Fruit fly (Drosophila melanogaster) whole organism, embryonic: ENCODE results near the gene bb8.

ENCODE experiments used
- ATbp ChIP-seq: fragments of 200-800 bp; sonication (Bioruptor generic); optimal IDR thresholded peaks from 2 replicates; lab custom pipeline; 2017; ENCODE audit warnings: missing biosample characterization, mild to moderate bottlenecking, missing genetic modification characterization, missing genetic modification reagents
- Abd-B ChIP-seq: fragments of 200-800 bp; sonication (Bioruptor generic); optimal IDR thresholded peaks from 2 replicates; lab custom pipeline; 2018; ENCODE audit warnings: missing biosample characterization, mild to moderate bottlenecking, missing genetic modification characterization, moderate library complexity
- Bteb2 ChIP-seq: fragments of 200-800 bp; sonication (Bioruptor generic); optimal IDR thresholded peaks from 2 replicates; lab custom pipeline; 2016; ENCODE audit warnings: missing biosample characterization, missing genetic modification characterization
- C15 ChIP-seq: fragments of 200-800 bp; sonication (Bioruptor generic); IDR thresholded peaks from 3 replicates; pipeline ENCODE4 v1.3.6; 2022; ENCODE audit warnings: missing biosample characterization, missing genetic modification characterization
- CG12071 ChIP-seq: fragments of 200-800 bp; sonication (Bioruptor generic); optimal IDR thresholded peaks from 3 replicates; lab custom pipeline; 2018; ENCODE audit warnings: missing biosample characterization, mild to moderate bottlenecking, missing genetic modification characterization
- CG12219 ChIP-seq: fragments of 200-800 bp; sonication (Bioruptor generic); optimal IDR thresholded peaks from 3 replicates; lab custom pipeline; 2018; ENCODE audit warnings: missing biosample characterization, mild to moderate bottlenecking, missing genetic modification characterization
- CG12769 ChIP-seq: fragments of 200-800 bp; sonication (Bioruptor generic); optimal IDR thresholded peaks from 2 replicates; lab custom pipeline; 2019; ENCODE audit warnings: missing biosample characterization, mild to moderate bottlenecking, missing genetic modification characterization, moderate library complexity
- CG13424 ChIP-seq: fragments of 200-800 bp; sonication (Bioruptor generic); optimal IDR thresholded peaks from 2 replicates; lab custom pipeline; 2019; ENCODE audit warnings: missing biosample characterization, mild to moderate bottlenecking, missing genetic modification characterization, moderate library complexity
- CG14050 ChIP-seq: fragments of 200-800 bp; sonication (Bioruptor generic); IDR thresholded peaks from 3 replicates; pipeline ENCODE4 v1.3.6; 2022; ENCODE audit warnings: missing biosample characterization, missing genetic modification characterization
- CG14667 ChIP-seq: fragments of 200-800 bp; sonication (Bioruptor generic); IDR thresholded peaks from 2 replicates; pipeline ENCODE4 v1.3.6; 2022; ENCODE audit warnings: missing biosample characterization, missing genetic modification characterization
- CG2712 ChIP-seq: fragments of 200-800 bp; optimal IDR thresholded peaks from 3 replicates; lab custom pipeline; 2019; ENCODE audit warnings: missing biosample characterization, mild to moderate bottlenecking, missing genetic modification characterization, moderate library complexity
- CG2875 ChIP-seq: fragments of 200-800 bp; sonication (Bioruptor generic); optimal IDR thresholded peaks from 2 replicates; lab custom pipeline; 2017; ENCODE audit warnings: missing biosample characterization, mild to moderate bottlenecking, missing genetic modification characterization, missing genetic modification reagents
- CG30431 ChIP-seq: fragments of 200-800 bp; sonication (Bioruptor generic); optimal IDR thresholded peaks from 2 replicates; lab custom pipeline; 2017; ENCODE audit warnings: missing biosample characterization, missing genetic modification characterization
- CG31441 ChIP-seq: fragments of 200-800 bp; sonication (Bioruptor generic); IDR thresholded peaks from 2 replicates; pipeline ENCODE4 v1.3.6; 2022; ENCODE audit warnings: missing biosample characterization, missing genetic modification characterization
- CG32767 ChIP-seq: fragments of 200-800 bp; sonication (Bioruptor generic); IDR thresholded peaks from 2 replicates; pipeline ENCODE4 v1.3.6; 2022; ENCODE audit warnings: missing biosample characterization, missing genetic modification characterization
- CG3407 ChIP-seq: fragments of 200-800 bp; sonication (Bioruptor generic); optimal IDR thresholded peaks from 2 replicates; lab custom pipeline; 2018; ENCODE audit warnings: missing biosample characterization, mild to moderate bottlenecking, missing genetic modification characterization
- CG34224 ChIP-seq: fragments of 200-800 bp; sonication (Bioruptor generic); IDR thresholded peaks from 3 replicates; pipeline ENCODE4 v1.3.6; 2022; ENCODE audit warnings: missing biosample characterization, missing genetic modification characterization; ENCODE audit not compliant: partially characterized antibody
- CG42726 ChIP-seq: fragments of 200-800 bp; sonication (Bioruptor generic); IDR thresholded peaks from 2 replicates; pipeline ENCODE4 v1.3.6; 2022; ENCODE audit warnings: missing biosample characterization, missing genetic modification characterization; ENCODE audit not compliant: partially characterized antibody
- CG7745 ChIP-seq: fragments of 200-800 bp; sonication (Bioruptor generic); optimal IDR thresholded peaks from 2 replicates; lab custom pipeline; 2018; ENCODE audit warnings: missing biosample characterization, mild to moderate bottlenecking, missing genetic modification characterization, moderate library complexity
- CG8281 ChIP-seq: fragments of 200-800 bp; sonication (Bioruptor generic); optimal IDR thresholded peaks from 2 replicates; lab custom pipeline; 2018; ENCODE audit warnings: missing biosample characterization, mild to moderate bottlenecking, missing genetic modification characterization, moderate library complexity
- CG8478 ChIP-seq: fragments of >200 bp; optimal IDR thresholded peaks from 2 replicates; lab custom pipeline; 2018
- CG9437 ChIP-seq: fragments of 200-800 bp; sonication (Bioruptor generic); optimal IDR thresholded peaks from 2 replicates; lab custom pipeline; 2018; ENCODE audit warnings: missing biosample characterization, mild to moderate bottlenecking, missing genetic modification characterization
- Dll ChIP-seq: fragments of 200-800 bp; sonication (Bioruptor generic); IDR thresholded peaks from 4 replicates; pipeline ENCODE4 v1.3.6; 2022; ENCODE audit warnings: missing biosample characterization, missing genetic modification characterization; ENCODE audit not compliant: partially characterized antibody
- Doc3 ChIP-seq: fragments of 200-800 bp; sonication (Bioruptor generic); IDR thresholded peaks from 3 replicates; pipeline ENCODE4 v1.3.6; 2022; ENCODE audit warnings: missing biosample characterization, missing genetic modification characterization; ENCODE audit not compliant: partially characterized antibody
- Eip74EF ChIP-seq, 2 experiments: fragments of 200-800 bp in 1 of 2; fragments of >200 bp in 1 of 2; sonication (Bioruptor generic) in 1 of 2; optimal IDR thresholded peaks; 2 replicates each; lab custom pipeline; 2017 to 2019; ENCODE audit warnings: missing biosample characterization in 2 of 2, missing genetic modification characterization in 2 of 2, mild to moderate bottlenecking in 1 of 2, moderate library complexity in 1 of 2
- Ets65A ChIP-seq: fragments of 200-800 bp; sonication (Bioruptor generic); peaks from one replicate; lab custom pipeline; 2016; ENCODE audit warnings: missing biosample characterization, missing genetic modification characterization
- HHEX ChIP-seq: fragments of 200-800 bp; sonication (Bioruptor generic); optimal IDR thresholded peaks from 3 replicates; lab custom pipeline; 2017; ENCODE audit warnings: missing biosample characterization, mild to moderate bottlenecking, missing genetic modification characterization, missing genetic modification reagents
- Hr3 ChIP-seq: fragments of 200-800 bp; sonication (Bioruptor generic); optimal IDR thresholded peaks from 3 replicates; lab custom pipeline; 2016; ENCODE audit warnings: missing biosample characterization, missing genetic modification characterization
- Lhr ChIP-seq: fragments of 200-800 bp; sonication (Bioruptor generic); optimal IDR thresholded peaks from 3 replicates; lab custom pipeline; 2017; ENCODE audit warnings: mild to moderate bottlenecking, missing biosample characterization, missing genetic modification reagents, missing genetic modification characterization
- Mrtf ChIP-seq: fragments of 200-800 bp; sonication (Bioruptor generic); IDR thresholded peaks from 3 replicates; pipeline ENCODE4 v1.3.6; 2022; ENCODE audit warnings: missing biosample characterization, missing genetic modification characterization
- NFAT ChIP-seq: fragments of 200-800 bp; sonication (Bioruptor generic); IDR thresholded peaks from 2 replicates; pipeline ENCODE4 v1.3.6; 2022; ENCODE audit warnings: missing biosample characterization, missing genetic modification characterization
- Nf-YA ChIP-seq: fragments of 200-800 bp; sonication (Bioruptor generic); IDR thresholded peaks from 2 replicates; pipeline ENCODE4 v1.3.6; 2022; ENCODE audit warnings: missing biosample characterization, missing genetic modification characterization
- ara ChIP-seq: fragments of 200-800 bp; sonication (Bioruptor generic); IDR thresholded peaks from 2 replicates; pipeline ENCODE4 v1.3.6; 2022; ENCODE audit warnings: missing biosample characterization, missing genetic modification characterization
- cad ChIP-seq: fragments of >200 bp; optimal IDR thresholded peaks from 2 replicates; lab custom pipeline; 2017; ENCODE audit warnings: missing biosample characterization, missing genetic modification characterization
- cg ChIP-seq: fragments of 200-800 bp; sonication (Bioruptor generic); optimal IDR thresholded peaks from 3 replicates; lab custom pipeline; 2019; ENCODE audit warnings: missing biosample characterization, mild to moderate bottlenecking, missing genetic modification characterization, moderate library complexity
- chif ChIP-seq, 2 experiments: fragments of 200-800 bp; sonication (Bioruptor generic); optimal IDR thresholded peaks; 3 replicates each; lab custom pipeline; 2016; ENCODE audit warnings: missing biosample characterization in 2 of 2, missing genetic modification characterization in 2 of 2
- crol ChIP-seq: fragments of 200-800 bp; sonication (Bioruptor generic); IDR thresholded peaks from 2 replicates; pipeline ENCODE4 v1.3.6; 2022; ENCODE audit warnings: missing biosample characterization, missing genetic modification characterization
- da ChIP-seq: fragments of 200-800 bp; sonication (Bioruptor generic); optimal IDR thresholded peaks from 2 replicates; lab custom pipeline; 2016; ENCODE audit warnings: missing biosample characterization, missing genetic modification characterization
- fd96Cb ChIP-seq: fragments of 200-800 bp; sonication (Bioruptor generic); optimal IDR thresholded peaks from 2 replicates; lab custom pipeline; 2018; ENCODE audit warnings: missing biosample characterization, mild to moderate bottlenecking, missing genetic modification characterization, moderate library complexity
- ind ChIP-seq: fragments of 200-800 bp; sonication (Bioruptor generic); optimal IDR thresholded peaks from 3 replicates; lab custom pipeline; 2016; ENCODE audit warnings: missing biosample characterization, missing genetic modification characterization
- lab ChIP-seq: fragments of 200-800 bp; sonication (Bioruptor generic); optimal IDR thresholded peaks from 3 replicates; lab custom pipeline; 2017; ENCODE audit warnings: missing biosample characterization, missing genetic modification characterization, mild to moderate bottlenecking, moderate library complexity, missing genetic modification reagents
- lbe ChIP-seq: fragments of 200-800 bp; sonication (Bioruptor generic); optimal IDR thresholded peaks from 2 replicates; lab custom pipeline; 2016; ENCODE audit warnings: missing biosample characterization, mild to moderate bottlenecking, missing genetic modification characterization
- lola ChIP-seq, 3 experiments: fragments of >200 bp in 2 of 3; fragments of 200-800 bp in 1 of 3; sonication (Bioruptor generic) in 1 of 3; optimal IDR thresholded peaks; 2 replicates each; lab custom pipeline; 2017 to 2019; ENCODE audit warnings: missing biosample characterization in 3 of 3, missing genetic modification characterization in 3 of 3, mild to moderate bottlenecking in 1 of 3, moderate library complexity in 1 of 3
- pum ChIP-seq: fragments of 200-800 bp; sonication (Bioruptor generic); optimal IDR thresholded peaks from 2 replicates; lab custom pipeline; 2016; ENCODE audit warnings: missing biosample characterization, missing genetic modification characterization
- sisA ChIP-seq: fragments of 200-800 bp; sonication (Bioruptor generic); IDR thresholded peaks from 2 replicates; pipeline ENCODE4 v1.3.6; 2022; ENCODE audit warnings: missing biosample characterization, missing genetic modification characterization
- slou ChIP-seq: fragments of 200-800 bp; sonication (Bioruptor generic); optimal IDR thresholded peaks from 3 replicates; lab custom pipeline; 2016; ENCODE audit warnings: missing biosample characterization, missing genetic modification characterization
- sob ChIP-seq: fragments of 200-800 bp; sonication (Bioruptor generic); IDR thresholded peaks from 2 replicates; pipeline ENCODE4 v1.3.6; 2022; ENCODE audit warnings: missing biosample characterization, missing genetic modification characterization
- stc ChIP-seq: fragments of 200-800 bp; sonication (Bioruptor generic); IDR thresholded peaks from 2 replicates; pipeline ENCODE4 v1.3.6; 2022; ENCODE audit warnings: missing biosample characterization, missing genetic modification characterization
- sug ChIP-seq: fragments of 200-800 bp; optimal IDR thresholded peaks from 2 replicates; lab custom pipeline; 2019; ENCODE audit warnings: missing biosample characterization, mild to moderate bottlenecking, missing genetic modification characterization, moderate library complexity
- tx ChIP-seq: fragments of 200-800 bp; sonication (Bioruptor generic); optimal IDR thresholded peaks from 2 replicates; lab custom pipeline; 2016; ENCODE audit warnings: missing biosample characterization, missing genetic modification characterization

bb8 gene

dm6 chr3R:23257986-23258427, 32.0 kb downstream of the bb8 start, which contains the start of the genes wda and Pex11c (continued):
- TF ChIP-seq CG13424 (tag; lab: Kevin White, UChicago) (peak; percentile 93), ind (GFP tag; lab: Kevin White, UChicago) (peak; percentile 81), Abd-B (GFP tag; lab: Kevin White, UChicago) (no peak), C15 (GFP tag; lab: Robert Waterston, UW) (0 out of 3 replicates have a peak, but pooled peaks have one; percentile 8), lola (GFP tag; optimal IDR thresholded peaks at IDR 0.05; lab: Kevin White, UChicago) (peak in 1 of 3 experiments; percentile 95), CG31441 (GFP tag; lab: Robert Waterston, UW) (peak; percentile 95), Mrtf (GFP tag; lab: Robert Waterston, UW) (no peak; the same call in 2 of the 3 replicates), sob (GFP tag; lab: Robert Waterston, UW) (peak; percentile 94), CG32767 (GFP tag; lab: Robert Waterston, UW) (peak; percentile 88; the same call in 1 of the 2 replicates), CG7745 (peak; percentile 2), fd96Cb (peak; percentile 79), Dll (peak; percentile 79), pum (GFP tag; lab: Kevin White, UChicago) (peak; percentile 45), Ets65A (GFP tag; lab: Kevin White, UChicago) (no peak), stc (GFP tag; lab: Robert Waterston, UW) (peak; percentile 83), CG12071 (GFP tag; lab: Kevin White, UChicago) (no peak), da (GFP tag; lab: Kevin White, UChicago) (no peak), CG42726 (GFP tag; lab: Robert Waterston, UW) (peak; percentile 41; the same call in 1 of the 2 replicates), cad (GFP tag; lab: Kevin White, UChicago) (no peak), CG3407 (peak; percentile 82), Eip74EF (GFP tag; optimal IDR thresholded peaks at IDR 0.05; lab: Kevin White, UChicago) (peak in 1 of 2 experiments; percentile 38), cg (GFP tag; lab: Kevin White, UChicago) (no peak), CG2712 (peak; percentile 97), CG2875 (GFP tag; lab: Kevin White, UChicago) (peak; percentile 75), Doc3 (GFP tag; lab: Robert Waterston, UW) (peak; percentile 66; the same call in 1 of the 3 replicates), CG14050 (no peak; the same call in 2 of the 3 replicates), ATbp (peak; percentile 80), crol (GFP tag; lab: Robert Waterston, UW) (no peak), Nf-YA (GFP tag; lab: Robert Waterston, UW) (0 out of 2 replicates have a peak, but pooled peaks have one; percentile 17), NFAT (GFP tag; lab: Robert Waterston, UW) (no peak), CG8281 (tag; lab: Kevin White, UChicago) (peak; percentile 73), slou (GFP tag; lab: Kevin White, UChicago) (peak; percentile 36), CG12769 (tag; lab: Kevin White, UChicago) (no peak), Lhr (peak; percentile 35), CG34224 (GFP tag; lab: Robert Waterston, UW) (peak; percentile 60), CG8478 (no peak), CG14667 (GFP tag; lab: Robert Waterston, UW) (peak; percentile 88), CG9437 (GFP tag; lab: Kevin White, UChicago) (peak; percentile 79), Bteb2 (GFP tag; lab: Kevin White, UChicago) (peak; percentile 6), CG30431 (GFP tag; lab: Kevin White, UChicago) (peak; percentile 73), lbe (GFP tag; lab: Kevin White, UChicago) (peak; percentile 85), CG12219 (GFP tag; lab: Kevin White, UChicago) (no peak), sisA (no peak), chif (GFP tag; optimal IDR thresholded peaks at IDR 0.05; lab: Kevin White, UChicago) (peak in 1 of 2 experiments; percentile 47), ara (GFP tag; lab: Robert Waterston, UW) (peak; percentile 68), lab (GFP tag; lab: Kevin White, UChicago) (peak; percentile 85), tx (GFP tag; lab: Kevin White, UChicago) (peak; percentile 24), sug (peak; percentile 84), HHEX (GFP tag; lab: Kevin White, UChicago) (peak; percentile 82), Hr3 (GFP tag; lab: Kevin White, UChicago) (peak; percentile 91)
